Fruit fly (Drosophila melanogaster) whole organism: ENCODE data around the gene rost.

Source experiments
- CG8478 ChIP-seq: fragments of >200 bp; optimal IDR thresholded peaks from 2 replicates; lab custom pipeline; 2018; ENCODE audit warnings: inconsistent platforms
- EcR ChIP-seq, 2 experiments: fragments of >200 bp; optimal IDR thresholded peaks; 2 replicates each; lab custom pipeline; 2017; ENCODE audit warnings: missing biosample characterization in 2 of 2, missing genetic modification characterization in 2 of 2, missing genetic modification reagents in 2 of 2
- pan ChIP-seq: fragments of >200 bp; optimal IDR thresholded peaks from 2 replicates; lab custom pipeline; 2017
- psq ChIP-seq: fragments of >200 bp; optimal IDR thresholded peaks from 2 replicates; lab custom pipeline; 2017
- usp ChIP-seq: fragments of >200 bp; optimal IDR thresholded peaks from 2 replicates; lab custom pipeline; 2017; ENCODE audit warnings: missing biosample characterization, missing genetic modification characterization, mixed read lengths

- TF ChIP-seq usp (GFP tag; lab: Kevin White, UChicago), result no peak
- TF ChIP-seq EcR (GFP tag; optimal IDR thresholded peaks at IDR 0.05; lab: Kevin White, UChicago), result no peak
- TF ChIP-seq pan (lab: Kevin White, UChicago), result no peak
- TF ChIP-seq CG8478, result no peak
- no peak for TF ChIP-seq psq (lab: Kevin White, UChicago)
Observed at dm6 chr2L:8993650-8994441, 4.5 kb upstream of the rost start, which contains the start of gene CG17906.
